Fruit fly (Drosophila melanogaster) whole organism, embryonic: ENCODE results near the gene CycC.

Experiments used
- CG10366 ChIP-seq: fragments of 200-800 bp; sonication (Bioruptor generic); IDR thresholded peaks from 2 replicates; pipeline ENCODE4 v1.3.6; 2022; ENCODE audit warnings: missing biosample characterization, missing genetic modification characterization
- CG12071 ChIP-seq: fragments of 200-800 bp; sonication (Bioruptor generic); optimal IDR thresholded peaks from 3 replicates; lab custom pipeline; 2018; ENCODE audit warnings: missing biosample characterization, mild to moderate bottlenecking, missing genetic modification characterization
- CG13287 ChIP-seq: fragments of 200-800 bp; sonication (Bioruptor generic); IDR thresholded peaks from 2 replicates; pipeline ENCODE4 v1.3.6; 2022; ENCODE audit warnings: missing biosample characterization, missing genetic modification characterization; ENCODE audit not compliant: partially characterized antibody
- CG13624 ChIP-seq: fragments of 200-800 bp; sonication (Bioruptor generic); optimal IDR thresholded peaks from 2 replicates; lab custom pipeline; 2016; ENCODE audit warnings: missing biosample characterization, missing genetic modification characterization
- CG15514 ChIP-seq: fragments of 200-800 bp; sonication (Bioruptor generic); optimal IDR thresholded peaks from 3 replicates; lab custom pipeline; 2017; ENCODE audit warnings: missing biosample characterization, missing genetic modification characterization, mild to moderate bottlenecking, moderate library complexity, missing genetic modification reagents
- CG17385 ChIP-seq: fragments of 200-800 bp; sonication (Bioruptor generic); optimal IDR thresholded peaks from 3 replicates; lab custom pipeline; 2018; ENCODE audit warnings: missing biosample characterization, mild to moderate bottlenecking, missing genetic modification characterization
- CG1792 ChIP-seq: fragments of 200-800 bp; sonication (Bioruptor generic); optimal IDR thresholded peaks from 2 replicates; lab custom pipeline; 2016; ENCODE audit warnings: missing biosample characterization, missing genetic modification characterization
- CG31365 ChIP-seq: fragments of 200-800 bp; sonication (Bioruptor generic); optimal IDR thresholded peaks from 2 replicates; lab custom pipeline; 2018; ENCODE audit warnings: missing biosample characterization, mild to moderate bottlenecking, missing genetic modification characterization
- CG33557 ChIP-seq: fragments of 200-800 bp; sonication (Bioruptor generic); optimal IDR thresholded peaks from 2 replicates; lab custom pipeline; 2019; ENCODE audit warnings: missing biosample characterization, mild to moderate bottlenecking, missing genetic modification characterization, moderate library complexity
- CG3726 ChIP-seq: fragments of 200-800 bp; sonication (Bioruptor generic); IDR thresholded peaks from 3 replicates; pipeline ENCODE4, ENCODE4 v1.3.6; 2022; ENCODE audit warnings: missing biosample characterization, missing genetic modification characterization
- CG4404 ChIP-seq: fragments of 200-800 bp; sonication (Bioruptor generic); IDR thresholded peaks from 2 replicates; pipeline ENCODE4 v1.3.6; 2022; ENCODE audit warnings: missing biosample characterization, missing genetic modification characterization
- CG4730 ChIP-seq: fragments of 200-800 bp; sonication (Bioruptor generic); IDR thresholded peaks from 2 replicates; pipeline ENCODE4 v1.3.6; 2022; ENCODE audit warnings: missing biosample characterization, missing genetic modification characterization
- CG6765 ChIP-seq: fragments of 200-800 bp; sonication (Bioruptor generic); optimal IDR thresholded peaks from 3 replicates; lab custom pipeline; 2017; ENCODE audit warnings: missing biosample characterization, mild to moderate bottlenecking, missing genetic modification characterization
- CG6791 ChIP-seq: fragments of 200-800 bp; sonication (Bioruptor generic); IDR thresholded peaks from 3 replicates; pipeline ENCODE4 v1.3.6; 2022; ENCODE audit warnings: missing biosample characterization, missing genetic modification characterization; ENCODE audit not compliant: partially characterized antibody
- CG7372 ChIP-seq: fragments of 200-800 bp; sonication (Bioruptor generic); IDR thresholded peaks from 2 replicates; pipeline ENCODE4 v1.3.6; 2022; ENCODE audit warnings: missing biosample characterization, missing genetic modification characterization
- CG7786 ChIP-seq: fragments of 200-800 bp; sonication (Bioruptor generic); optimal IDR thresholded peaks from 2 replicates; lab custom pipeline; 2016; ENCODE audit warnings: missing biosample characterization, missing genetic modification characterization
- CG8281 ChIP-seq: fragments of 200-800 bp; sonication (Bioruptor generic); optimal IDR thresholded peaks from 2 replicates; lab custom pipeline; 2018; ENCODE audit warnings: missing biosample characterization, mild to moderate bottlenecking, missing genetic modification characterization, moderate library complexity
- CG8478 ChIP-seq: fragments of >200 bp; optimal IDR thresholded peaks from 2 replicates; lab custom pipeline; 2018
- CG8765 ChIP-seq: fragments of 200-800 bp; sonication (Bioruptor generic); IDR thresholded peaks from 2 replicates; pipeline ENCODE4 v1.3.6; 2022; ENCODE audit warnings: missing biosample characterization, missing genetic modification characterization
- D ChIP-seq, 2 experiments: fragments of 200-800 bp in 1 of 2; fragments of >200 bp in 1 of 2; sonication (Bioruptor generic) in 1 of 2; optimal IDR thresholded peaks; 2 replicates in 1 of 2; 3 replicates in 1 of 2; lab custom pipeline; 2017; ENCODE audit warnings: mild to moderate bottlenecking in 1 of 2, missing biosample characterization in 1 of 2, missing genetic modification characterization in 1 of 2, missing genetic modification reagents in 1 of 2
- Doc3 ChIP-seq: fragments of 200-800 bp; sonication (Bioruptor generic); IDR thresholded peaks from 3 replicates; pipeline ENCODE4 v1.3.6; 2022; ENCODE audit warnings: missing biosample characterization, missing genetic modification characterization; ENCODE audit not compliant: partially characterized antibody
- E2f2 ChIP-seq: fragments of 200-800 bp; sonication (Bioruptor generic); IDR thresholded peaks from 2 replicates; pipeline ENCODE4 v1.3.6; 2022; ENCODE audit warnings: missing biosample characterization, missing genetic modification characterization
- Ets65A ChIP-seq: fragments of 200-800 bp; sonication (Bioruptor generic); peaks from one replicate; lab custom pipeline; 2016; ENCODE audit warnings: missing biosample characterization, missing genetic modification characterization
- Hr3 ChIP-seq: fragments of 200-800 bp; sonication (Bioruptor generic); optimal IDR thresholded peaks from 3 replicates; lab custom pipeline; 2016; ENCODE audit warnings: missing biosample characterization, missing genetic modification characterization
- Nf-YB ChIP-seq: fragments of 200-800 bp; sonication (Bioruptor generic); optimal IDR thresholded peaks from 3 replicates; lab custom pipeline; 2019; ENCODE audit warnings: missing biosample characterization, mild to moderate bottlenecking, missing genetic modification characterization, moderate library complexity
- Optix ChIP-seq: fragments of 200-800 bp; sonication (Bioruptor generic); IDR thresholded peaks from 3 replicates; pipeline ENCODE4 v1.3.6; 2022; ENCODE audit warnings: missing biosample characterization, missing genetic modification characterization
- Ptx1 ChIP-seq: fragments of 200-800 bp; sonication (Bioruptor generic); IDR thresholded peaks from 2 replicates; pipeline ENCODE4 v1.3.6; 2022; ENCODE audit warnings: missing biosample characterization, missing genetic modification characterization
- Rx ChIP-seq: fragments of 200-800 bp; sonication (Bioruptor generic); IDR thresholded peaks from 2 replicates; pipeline ENCODE4 v1.3.6; 2022; ENCODE audit warnings: missing biosample characterization, missing genetic modification characterization
- Sox100B ChIP-seq: fragments of 200-800 bp; sonication (Bioruptor generic); optimal IDR thresholded peaks from 3 replicates; lab custom pipeline; 2018; ENCODE audit warnings: missing biosample characterization, mild to moderate bottlenecking, missing genetic modification characterization
- TFAM ChIP-seq: fragments of 200-800 bp; sonication (Bioruptor generic); optimal IDR thresholded peaks from 2 replicates; lab custom pipeline; 2017; ENCODE audit warnings: missing biosample characterization, missing genetic modification characterization, inconsistent platforms
- ap ChIP-seq: fragments of 200-800 bp; sonication (Bioruptor generic); IDR thresholded peaks from 2 replicates; pipeline ENCODE4 v1.3.6; 2022; ENCODE audit warnings: missing biosample characterization, missing genetic modification characterization
- bigmax ChIP-seq: fragments of 200-800 bp; sonication (Bioruptor generic); optimal IDR thresholded peaks from 2 replicates; lab custom pipeline; 2018; ENCODE audit warnings: missing biosample characterization, mild to moderate bottlenecking, missing genetic modification characterization
- cg ChIP-seq: fragments of 200-800 bp; sonication (Bioruptor generic); optimal IDR thresholded peaks from 3 replicates; lab custom pipeline; 2019; ENCODE audit warnings: missing biosample characterization, mild to moderate bottlenecking, missing genetic modification characterization, moderate library complexity
- danr ChIP-seq: fragments of 200-800 bp; sonication (Bioruptor generic); IDR thresholded peaks from 2 replicates; pipeline ENCODE4 v1.3.6; 2022; ENCODE audit warnings: missing biosample characterization, missing genetic modification characterization
- dimm ChIP-seq: fragments of 200-800 bp; sonication (Bioruptor generic); IDR thresholded peaks from 2 replicates; pipeline ENCODE4 v1.3.6; 2022; ENCODE audit warnings: missing biosample characterization, missing genetic modification characterization
- en ChIP-seq: fragments of 200-800 bp; sonication (Bioruptor generic); optimal IDR thresholded peaks from 2 replicates; lab custom pipeline; 2016; ENCODE audit warnings: missing biosample characterization, missing genetic modification characterization
- fru ChIP-seq: fragments of >200 bp; optimal IDR thresholded peaks from 2 replicates; lab custom pipeline; 2017
- gcm2 ChIP-seq: fragments of 200-800 bp; sonication (Bioruptor generic); optimal IDR thresholded peaks from 2 replicates; lab custom pipeline; 2016; ENCODE audit warnings: missing biosample characterization, missing genetic modification characterization
- hth ChIP-seq: fragments of >200 bp; optimal IDR thresholded peaks from 2 replicates; lab custom pipeline; 2017; ENCODE audit warnings: inconsistent platforms
- lmd ChIP-seq: fragments of 200-800 bp; sonication (Bioruptor generic); IDR thresholded peaks from 2 replicates; pipeline ENCODE4 v1.3.6; 2022; ENCODE audit warnings: missing biosample characterization, missing genetic modification characterization
- shn ChIP-seq: fragments of 200-800 bp; sonication (Bioruptor generic); optimal IDR thresholded peaks from 3 replicates; lab custom pipeline; 2016; ENCODE audit warnings: missing biosample characterization, missing genetic modification characterization
- sob ChIP-seq: fragments of 200-800 bp; sonication (Bioruptor generic); IDR thresholded peaks from 2 replicates; pipeline ENCODE4 v1.3.6; 2022; ENCODE audit warnings: missing biosample characterization, missing genetic modification characterization
- trh ChIP-seq: fragments of 200-800 bp; sonication (Bioruptor generic); optimal IDR thresholded peaks from 2 replicates; lab custom pipeline; 2016; ENCODE audit warnings: missing biosample characterization, missing genetic modification characterization

The CycC gene

DNA sequence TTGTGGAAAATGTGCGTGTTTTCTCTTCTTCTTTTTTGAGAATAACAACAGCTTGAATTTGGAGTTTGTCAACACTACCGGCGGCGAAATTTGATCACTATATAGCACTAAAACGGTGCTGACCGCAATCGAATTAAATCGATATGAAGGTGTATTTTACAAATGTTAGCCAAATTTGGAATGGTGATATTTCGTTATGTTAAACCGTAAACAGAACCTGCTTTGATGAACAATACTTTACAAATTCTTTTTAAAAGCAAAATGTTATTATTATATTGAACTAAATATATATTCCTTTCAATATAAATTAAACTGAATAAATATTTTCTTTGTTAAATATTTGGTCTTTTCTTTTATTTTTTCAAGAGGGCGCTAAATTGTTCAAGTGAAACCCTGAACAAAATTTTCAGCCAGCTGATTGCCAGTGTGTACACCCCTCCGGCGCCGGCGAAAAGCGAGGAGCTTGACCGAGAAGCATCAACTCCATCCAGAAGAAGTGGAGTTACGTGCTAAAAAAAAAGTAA, 3.9 kb downstream of the CycC start, which contains the start of the genes Rrp6, CG33331 and CG33332 (continued):
- peak; percentile 71 for TF ChIP-seq CG6791 (GFP tag; lab: Robert Waterston, UW)
- no peak for TF ChIP-seq fru (lab: Kevin White, UChicago)
- no peak for TF ChIP-seq CG4730 (GFP tag; lab: Robert Waterston, UW)
- no peak for TF ChIP-seq en (GFP tag; lab: Kevin White, UChicago)
- peak; percentile 45 for TF ChIP-seq CG33557 (GFP tag; lab: Kevin White, UChicago)
- no peak for TF ChIP-seq hth (lab: Kevin White, UChicago)
- peak; percentile 55 for TF ChIP-seq CG4404
- TF ChIP-seq D (optimal IDR thresholded peaks at IDR 0.05; lab: Kevin White, UChicago) = no peak
- TF ChIP-seq D (GFP tag; optimal IDR thresholded peaks at IDR 0.05; lab: Kevin White, UChicago) = no peak
- peak; percentile 81 for TF ChIP-seq CG13287 (GFP tag; lab: Robert Waterston, UW)
- peak; percentile 98 for TF ChIP-seq CG17385 (GFP tag; lab: Kevin White, UChicago)
- TF ChIP-seq trh = peak; percentile 23
- TF ChIP-seq cg (GFP tag; lab: Kevin White, UChicago) = peak; percentile 33
- TF ChIP-seq CG6765 (GFP tag; lab: Kevin White, UChicago) = peak; percentile 20
- peak; percentile 41; the same call in 1 of the 3 replicates for TF ChIP-seq Doc3 (GFP tag; lab: Robert Waterston, UW)
- TF ChIP-seq sob (GFP tag; lab: Robert Waterston, UW) = peak; percentile 80
- no peak for TF ChIP-seq CG8478
- peak; percentile 33 for TF ChIP-seq CG12071 (GFP tag; lab: Kevin White, UChicago)
- peak; percentile 80 for TF ChIP-seq Hr3 (GFP tag; lab: Kevin White, UChicago)
- peak; percentile 69 for TF ChIP-seq E2f2 (GFP tag; lab: Robert Waterston, UW)
- TF ChIP-seq Nf-YB (GFP tag; lab: Kevin White, UChicago) = peak; percentile 15
- no peak for TF ChIP-seq ap
- no peak for TF ChIP-seq CG31365
- TF ChIP-seq shn (GFP tag; lab: Kevin White, UChicago) = peak; percentile 59
- no peak for TF ChIP-seq CG3726 (GFP tag; lab: Robert Waterston, UW)
- TF ChIP-seq danr (GFP tag; lab: Robert Waterston, UW) = no peak
- TF ChIP-seq bigmax (GFP tag; lab: Kevin White, UChicago) = no peak
- TF ChIP-seq Ptx1 (GFP tag; lab: Robert Waterston, UW) = peak; percentile 57
- peak; percentile 56 for TF ChIP-seq CG10366 (GFP tag; lab: Robert Waterston, UW)
- TF ChIP-seq CG15514 (GFP tag; lab: Kevin White, UChicago) = peak; percentile 74
- TF ChIP-seq Sox100B = no peak
- peak; percentile 41 for TF ChIP-seq CG1792 (GFP tag; lab: Kevin White, UChicago)
- no peak for TF ChIP-seq CG8281 (tag; lab: Kevin White, UChicago)
- TF ChIP-seq Optix (GFP tag; lab: Robert Waterston, UW) = no peak
- no peak for TF ChIP-seq dimm (GFP tag; lab: Robert Waterston, UW)

DNA sequence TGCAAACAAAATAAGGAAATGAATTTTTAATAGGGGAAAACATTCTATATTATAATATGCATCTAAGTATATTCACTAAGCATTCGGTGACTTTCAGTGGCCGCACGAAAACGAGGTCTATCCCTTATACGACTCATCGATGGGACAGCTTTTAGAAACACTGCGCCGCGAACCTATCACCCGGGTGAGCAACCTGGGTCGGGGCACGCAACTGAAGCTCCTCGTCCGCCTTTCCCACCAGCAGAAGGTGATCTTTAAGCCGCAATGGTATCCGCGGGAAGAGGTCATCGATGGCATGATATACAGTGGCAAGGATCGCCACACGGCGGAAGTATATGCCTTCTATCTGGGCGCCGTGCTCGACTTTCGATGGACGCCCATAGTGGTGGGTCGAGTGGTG, 9.1 kb downstream of the CycC start:
- TF ChIP-seq Rx (GFP tag; lab: Robert Waterston, UW) = no peak
- TF ChIP-seq lmd (GFP tag; lab: Robert Waterston, UW) = no peak
- no peak for TF ChIP-seq TFAM
- no peak for TF ChIP-seq gcm2 (GFP tag; lab: Kevin White, UChicago)
- TF ChIP-seq CG8765 (GFP tag; lab: Robert Waterston, UW) = no peak
- TF ChIP-seq CG7372 (GFP tag; lab: Robert Waterston, UW) = 0 out of 2 replicates have a peak, but pooled peaks have one; percentile 18
- peak; percentile 90 for TF ChIP-seq Ets65A (GFP tag; lab: Kevin White, UChicago)
- TF ChIP-seq CG13624 (GFP tag; lab: Kevin White, UChicago) = no peak
- no peak for TF ChIP-seq CG7786 (GFP tag; lab: Kevin White, UChicago)
